Fruit fly (Drosophila melanogaster): Measurements from ENCODE around the gene BigH1.

The BigH1 gene

DNA sequence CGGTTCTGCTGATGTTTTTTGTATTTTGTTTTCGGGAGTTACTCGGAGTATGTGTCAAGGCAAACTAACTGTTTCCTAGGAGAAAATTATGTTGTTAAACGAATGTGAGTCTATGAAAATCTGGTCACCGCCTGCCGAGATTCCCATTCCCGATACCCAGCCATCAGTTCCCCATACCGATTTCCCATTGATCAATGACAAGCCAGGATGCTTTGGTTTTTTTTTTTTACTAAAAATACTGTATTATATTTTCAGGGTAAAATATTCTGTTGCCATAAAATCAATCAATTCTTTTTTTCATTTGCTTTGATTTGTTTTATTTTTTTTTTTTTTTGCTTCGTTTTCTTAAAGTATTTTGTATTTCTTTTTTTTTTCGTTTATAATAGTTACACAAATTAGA is 20.8 kb upstream of the BigH1 start, which contains the start of gene CG7886:
Gene CG7886 (minus strand): TSS at position 101 of the 400 bp plus-strand sequence.
- TF ChIP-seq CG3847 (GFP tag; IDR thresholded peaks at IDR 0.05) = no peak
- no peak for TF ChIP-seq zen (tag; optimal IDR thresholded peaks at IDR 0.05)
- no peak for TF ChIP-seq sqz (GFP tag; optimal IDR thresholded peaks at IDR 0.05)
- TF ChIP-seq ERR (GFP tag; optimal IDR thresholded peaks at IDR 0.05) = no peak
- TF ChIP-seq CG2712 (tag; optimal IDR thresholded peaks at IDR 0.05) = no peak
- no peak for TF ChIP-seq HLH4C (GFP tag; IDR thresholded peaks at IDR 0.05; ENCODE audit: partially characterized antibody)
- TF ChIP-seq slbo (GFP tag; IDR thresholded peaks at IDR 0.05) = no peak
- no peak for TF ChIP-seq TFAM (GFP tag; optimal IDR thresholded peaks at IDR 0.05)
- TF ChIP-seq CG10147 (GFP tag; optimal IDR thresholded peaks at IDR 0.05) = no peak

DNA sequence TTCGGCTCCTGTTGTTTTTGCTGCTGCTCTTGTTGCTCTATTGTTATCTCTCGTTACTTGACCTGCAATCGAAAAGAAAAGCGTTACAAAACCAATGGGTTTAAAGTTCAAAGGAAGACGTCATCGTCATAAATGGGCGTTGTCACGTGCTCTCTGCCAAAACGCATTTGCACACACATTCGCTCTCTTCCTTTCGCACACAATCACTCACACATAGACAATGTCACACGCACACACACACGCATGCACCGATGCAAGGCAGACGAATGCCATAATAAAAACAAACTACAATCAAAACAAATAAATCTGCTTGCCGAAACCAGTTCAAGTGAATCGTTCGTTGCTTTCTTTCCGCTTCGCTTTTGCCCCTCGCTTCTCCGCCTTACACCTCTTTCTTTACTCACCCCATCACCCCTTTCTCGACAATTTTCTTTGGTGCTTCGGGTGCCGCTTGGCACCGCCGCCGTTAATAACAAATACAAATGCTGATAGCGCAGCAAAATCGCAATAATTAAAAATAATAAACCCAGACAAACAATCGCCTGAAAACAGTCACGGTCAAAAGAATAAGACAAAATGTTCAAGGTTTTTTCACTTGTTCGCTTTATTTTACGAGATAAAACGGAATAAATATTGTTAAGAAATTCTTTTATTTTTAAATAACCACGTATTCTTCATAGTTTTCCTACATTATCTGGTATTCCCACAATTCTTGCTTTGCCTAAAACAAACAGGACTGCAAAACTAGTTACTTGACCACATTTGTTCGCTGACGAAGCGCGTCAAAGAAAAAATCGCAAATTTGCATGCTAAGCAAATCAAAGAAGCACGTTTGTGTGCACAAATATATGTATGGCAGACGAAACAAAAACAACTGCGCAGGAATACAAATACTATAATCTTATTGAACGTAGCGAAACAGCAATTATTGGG is 13.7 kb upstream of the BigH1 start:
- TF ChIP-seq CG10147 (GFP tag; optimal IDR thresholded peaks at IDR 0.05) = peak; percentile 10
- no peak for TF ChIP-seq crp (GFP tag; optimal IDR thresholded peaks at IDR 0.05)
- TF ChIP-seq CG7928 (GFP tag; optimal IDR thresholded peaks at IDR 0.05) = no peak
- TF ChIP-seq CG6765 (GFP tag; optimal IDR thresholded peaks at IDR 0.05) = peak; percentile 38
- no peak for TF ChIP-seq yki (optimal IDR thresholded peaks at IDR 0.05)
- no peak for TF ChIP-seq Oli (tag; optimal IDR thresholded peaks at IDR 0.05)
- no peak for TF ChIP-seq Hr78 (GFP tag; optimal IDR thresholded peaks at IDR 0.05)
- TF ChIP-seq CG11093 (GFP tag; IDR thresholded peaks at IDR 0.05) = no peak
- TF ChIP-seq CG10565 (GFP tag; optimal IDR thresholded peaks at IDR 0.05) = no peak
- no peak for TF ChIP-seq CG6272 (GFP tag; IDR thresholded peaks at IDR 0.05)
- no peak for TF ChIP-seq ash1 (GFP tag; optimal IDR thresholded peaks at IDR 0.05)
- no peak for TF ChIP-seq eyg (GFP tag; optimal IDR thresholded peaks at IDR 0.05)
- TF ChIP-seq schlank (tag; optimal IDR thresholded peaks at IDR 0.05) = no peak
- TF ChIP-seq H15 (GFP tag; IDR thresholded peaks at IDR 0.05) = no peak
- 0 out of 4 replicates have a peak, but pooled peaks have one; percentile 9 for TF ChIP-seq chinmo (GFP tag; IDR thresholded peaks at IDR 0.05; ENCODE audit: partially characterized antibody)
- TF ChIP-seq Gsc (GFP tag; IDR thresholded peaks at IDR 0.05) = no peak
- TF ChIP-seq dan (GFP tag; IDR thresholded peaks at IDR 0.05) = no peak
- TF ChIP-seq tin (GFP tag; optimal IDR thresholded peaks at IDR 0.05) = no peak
- no peak for TF ChIP-seq CG15696 (tag; optimal IDR thresholded peaks at IDR 0.05)
- TF ChIP-seq hkb (optimal IDR thresholded peaks at IDR 0.05) = no peak
- no peak for TF ChIP-seq hkb (GFP tag; IDR thresholded peaks at IDR 0.05)
- TF ChIP-seq ase (GFP tag; IDR thresholded peaks at IDR 0.05) = no peak
- no peak for TF ChIP-seq croc (GFP tag; conservative IDR thresholded peaks at IDR 0.05)
- TF ChIP-seq Rx (GFP tag; IDR thresholded peaks at IDR 0.05) = no peak
- TF ChIP-seq corto (GFP tag; optimal IDR thresholded peaks at IDR 0.05) = peak; percentile 74
- TF ChIP-seq cg (GFP tag; optimal IDR thresholded peaks at IDR 0.05) = peak; percentile 72
- TF ChIP-seq Hmr (GFP tag; optimal IDR thresholded peaks at IDR 0.05) = no peak
- no peak for TF ChIP-seq CG30020 (tag; optimal IDR thresholded peaks at IDR 0.05)
- TF ChIP-seq abd-A (tag; optimal IDR thresholded peaks at IDR 0.05) = no peak
- TF ChIP-seq CG3726 (GFP tag; IDR thresholded peaks at IDR 0.05) = no peak
- TF ChIP-seq Doc3 (GFP tag; IDR thresholded peaks at IDR 0.05; ENCODE audit: partially characterized antibody) = no peak
- TF ChIP-seq pum (GFP tag; optimal IDR thresholded peaks at IDR 0.05) = no peak
- TF ChIP-seq jumu (GFP tag; optimal IDR thresholded peaks at IDR 0.05) = no peak
- TF ChIP-seq CG9797 (GFP tag; optimal IDR thresholded peaks at IDR 0.05) = no peak
- TF ChIP-seq Xbp1 (GFP tag; optimal IDR thresholded peaks at IDR 0.05) = peak; percentile 31
- TF ChIP-seq Ssrp (tag; optimal IDR thresholded peaks at IDR 0.05) = peak; percentile 22
- TF ChIP-seq CG2875 (GFP tag; optimal IDR thresholded peaks at IDR 0.05) = peak; percentile 11
- no peak for TF ChIP-seq CG4730 (GFP tag; IDR thresholded peaks at IDR 0.05)
- no peak for TF ChIP-seq so (GFP tag; IDR thresholded peaks at IDR 0.05)
- TF ChIP-seq grn (GFP tag; optimal IDR thresholded peaks at IDR 0.05) = no peak

All from whole organism, embryonic.